Worm (Caenorhabditis elegans) whole organism, midembryonic: Measurements from ENCODE around the gene kcc-3.

Experiments used
- T22C8.4 ChIP-seq: fragments of 200-800 bp; sonication (Bioruptor generic); IDR thresholded peaks from 2 replicates; pipeline ENCODE4 v1.3.6; 2022; ENCODE audit warnings: missing genetic modification characterization, missing compliant biosample characterization
- flt-1 ChIP-seq: fragments of 200-800 bp; sonication (Bioruptor generic); IDR thresholded peaks from 2 replicates; pipeline ENCODE4 v1.3.6; 2022; ENCODE audit warnings: missing genetic modification characterization, missing compliant biosample characterization
- klf-2 ChIP-seq: fragments of 200-800 bp; sonication (Bioruptor generic); conservative IDR thresholded peaks from 2 replicates; pipeline ENCODE4 v1.3.6; 2022; ENCODE audit warnings: missing genetic modification reagents, missing genetic modification characterization, missing compliant biosample characterization
- tab-1 ChIP-seq: fragments of 200-800 bp; sonication (Bioruptor generic); IDR thresholded peaks from 2 replicates; pipeline ENCODE4 v1.3.6; 2022; ENCODE audit warnings: missing genetic modification characterization, missing compliant biosample characterization

DNA sequence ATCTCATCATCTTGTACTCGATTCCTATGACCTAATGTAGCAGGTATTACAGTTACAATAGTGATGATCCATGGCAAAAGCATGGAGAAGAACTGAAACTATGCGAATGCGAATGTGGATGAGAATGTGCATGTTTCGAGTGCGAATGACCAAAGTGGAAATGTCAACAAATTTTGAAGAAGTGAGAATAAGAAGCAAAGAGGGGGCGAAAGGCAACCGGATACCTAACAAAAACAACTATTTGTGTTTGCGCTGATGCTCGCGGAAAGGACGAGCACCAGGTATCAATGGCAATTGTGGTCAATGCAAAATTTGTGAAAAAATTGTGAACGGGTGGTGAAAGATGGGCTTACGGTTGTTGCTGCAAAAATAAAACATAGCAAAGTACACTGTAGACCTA, 31.5 kb downstream of the kcc-3 start, which contains the start of gene nas-7:
- TF ChIP-seq klf-2 (GFP tag; lab: Robert Waterston, UW) (no peak), tab-1 (no peak), T22C8.4 (GFP tag; lab: Robert Waterston, UW) (no peak), flt-1 (GFP tag; lab: Robert Waterston, UW) (no peak)
